Fruit fly (Drosophila melanogaster) S2 (cell line): ENCODE results near the gene mth.

ENCODE experiments used
- CG8478 ChIP-seq: fragments of >200 bp; optimal IDR thresholded peaks from 2 replicates; lab custom pipeline; 2018
- CTCF ChIP-seq, 2 experiments: fragments of >200 bp; optimal IDR thresholded peaks; 2 replicates each; lab custom pipeline; 2018

Gene mth

dm6 chr3L:297240-297639, 49.5 kb downstream of the mth start:
- TF ChIP-seq CTCF (optimal IDR thresholded peaks at IDR 0.05; lab: Kevin White, UChicago) (no peak), CG8478 (lab: Kevin White, UChicago) (no peak)

dm6 chr3L:294841-295408, 51.8 kb downstream of the mth start:
- no peak for TF ChIP-seq CTCF (optimal IDR thresholded peaks at IDR 0.05; lab: Kevin White, UChicago)
- TF ChIP-seq CG8478 (lab: Kevin White, UChicago): no peak
